Worm (Caenorhabditis elegans): ENCODE results near the gene nep-2.

The nep-2 gene

DNA sequence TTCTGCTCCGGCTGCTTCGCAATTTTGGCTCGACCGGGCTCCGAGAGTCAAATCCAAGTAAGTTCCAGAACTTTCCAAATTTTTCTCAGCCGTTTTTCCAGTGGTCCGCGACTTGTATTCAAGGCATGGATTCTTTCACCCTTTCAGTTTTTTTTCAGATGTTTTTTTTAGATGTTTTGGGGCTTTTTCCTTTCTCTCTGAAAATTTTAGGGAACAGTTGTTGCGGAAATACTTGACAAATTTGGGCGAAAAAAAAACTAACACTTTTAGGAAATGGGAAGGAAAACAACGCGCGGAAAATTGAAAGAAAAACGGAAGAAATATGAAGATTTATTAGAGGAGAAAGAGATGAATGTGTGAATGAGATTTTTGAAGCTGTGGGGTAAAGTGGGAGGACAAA is at the start of gene nep-2, which contains the start of gene T05A8.11:
TSS of gene nep-2 (minus strand) at position 192 of the 400 bp plus-strand sequence.
TSS of gene T05A8.11 (minus strand) at position 101 of the 400 bp plus-strand sequence.
- TF ChIP-seq mdl-1 (tag; optimal IDR thresholded peaks at IDR 0.05) (no peak), unc-62 (GFP tag; optimal IDR thresholded peaks at IDR 0.05) (no peak), R02D3.7 (tag; optimal IDR thresholded peaks at IDR 0.05) (no peak), egl-27 (tag; optimal IDR thresholded peaks at IDR 0.05) (no peak), skn-1 (tag; optimal IDR thresholded peaks at IDR 0.05) (no peak), nhr-67 (tag; optimal IDR thresholded peaks at IDR 0.05) (no peak), ama-1 (optimal IDR thresholded peaks at IDR 0.05) (no peak), nhr-76 (tag; optimal IDR thresholded peaks at IDR 0.05) (no peak), jun-1 (tag; optimal IDR thresholded peaks at IDR 0.05) (no peak), ceh-9 (tag; optimal IDR thresholded peaks at IDR 0.05) (no peak), mml-1 (tag; optimal IDR thresholded peaks at IDR 0.05) (no peak), nhr-28 (tag; optimal IDR thresholded peaks at IDR 0.05) (no peak), ztf-11 (tag; optimal IDR thresholded peaks at IDR 0.05) (no peak), nhr-77 (tag; optimal IDR thresholded peaks at IDR 0.05) (no peak), fkh-2 (tag; optimal IDR thresholded peaks at IDR 0.05) (no peak)

ce11 chrII:2774904-2775303 is 49.4 kb upstream of the nep-2 start, which contains the start of gene fbxb-111:
Gene fbxb-111 (minus strand): TSS chrII:2775004.
- TF ChIP-seq hmg-11 (tag; optimal IDR thresholded peaks at IDR 0.05) (no peak), fkh-10 (GFP tag; optimal IDR thresholded peaks at IDR 0.05) (no peak), skn-1 (tag; optimal IDR thresholded peaks at IDR 0.05) (no peak), nhr-67 (tag; optimal IDR thresholded peaks at IDR 0.05) (no peak), ama-1 (optimal IDR thresholded peaks at IDR 0.05) (no peak), egl-5 (tag; optimal IDR thresholded peaks at IDR 0.05) (no peak), ztf-11 (tag; optimal IDR thresholded peaks at IDR 0.05) (no peak), daf-12 (tag; optimal IDR thresholded peaks at IDR 0.05) (no peak)

DNA sequence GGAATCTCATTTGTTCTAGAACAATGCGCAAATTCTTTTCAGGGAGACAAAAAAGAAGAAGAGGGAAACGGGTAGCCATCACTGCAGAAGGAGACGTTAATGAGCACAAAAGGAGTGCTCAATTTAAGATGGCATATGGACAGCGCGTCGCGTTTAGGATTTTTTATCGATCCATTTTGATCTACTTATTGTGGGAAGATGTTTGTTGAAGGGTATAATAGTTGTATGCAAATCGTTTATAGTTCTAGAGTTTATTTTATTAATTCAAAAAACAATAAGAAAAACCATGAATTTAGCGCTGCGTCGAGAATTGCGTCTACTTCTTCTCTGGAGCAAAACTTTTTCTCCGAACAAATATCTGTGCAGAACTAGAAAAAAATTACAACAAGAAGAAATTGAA is 48.0 kb upstream of the nep-2 start, which contains the start of gene sdz-9:
TSS of gene sdz-9 (minus strand) at position 101 of the 400 bp plus-strand sequence.
- TF ChIP-seq ceh-9 (tag; optimal IDR thresholded peaks at IDR 0.05) (no peak), aly-2 (tag; optimal IDR thresholded peaks at IDR 0.05) (no peak), nhr-11 (tag; optimal IDR thresholded peaks at IDR 0.05) (no peak), ztf-4 (tag; optimal IDR thresholded peaks at IDR 0.05) (no peak), unc-39 (tag; optimal IDR thresholded peaks at IDR 0.05) (no peak), daf-12 (tag; optimal IDR thresholded peaks at IDR 0.05) (no peak), ztf-11 (tag; optimal IDR thresholded peaks at IDR 0.05) (no peak), skn-1 (tag; optimal IDR thresholded peaks at IDR 0.05) (no peak), lsy-12 (tag; optimal IDR thresholded peaks at IDR 0.05) (no peak), sea-2 (GFP tag; optimal IDR thresholded peaks at IDR 0.05) (no peak), lin-39 (tag; optimal IDR thresholded peaks at IDR 0.05) (no peak), fkh-2 (tag; optimal IDR thresholded peaks at IDR 0.05) (no peak), elt-2 (tag; optimal IDR thresholded peaks at IDR 0.05) (no peak), tbx-2 (tag; optimal IDR thresholded peaks at IDR 0.05) (no peak)

- no peak for TF ChIP-seq lin-15B (tag; optimal IDR thresholded peaks at IDR 0.05)
- TF ChIP-seq nhr-76 (tag; optimal IDR thresholded peaks at IDR 0.05) = no peak
- TF ChIP-seq elt-3 (tag; optimal IDR thresholded peaks at IDR 0.05) = no peak
- TF ChIP-seq lin-39 (tag; optimal IDR thresholded peaks at IDR 0.05) = no peak
- TF ChIP-seq eor-1 (tag; optimal IDR thresholded peaks at IDR 0.05) = no peak
- no peak for TF ChIP-seq ceh-9 (tag; optimal IDR thresholded peaks at IDR 0.05)
- no peak for TF ChIP-seq ZK546.5 (tag; optimal IDR thresholded peaks at IDR 0.05)
- no peak for TF ChIP-seq egl-27 (tag; optimal IDR thresholded peaks at IDR 0.05)
- TF ChIP-seq ceh-16 (tag; optimal IDR thresholded peaks at IDR 0.05) = no peak
- no peak for TF ChIP-seq nhr-28 (tag; optimal IDR thresholded peaks at IDR 0.05)
- TF ChIP-seq nhr-43 (tag; optimal IDR thresholded peaks at IDR 0.05; ENCODE audit: poor library complexity, severe bottlenecking) = no peak
- TF ChIP-seq mdl-1 (tag; optimal IDR thresholded peaks at IDR 0.05) = no peak
- no peak for TF ChIP-seq sea-2 (GFP tag; optimal IDR thresholded peaks at IDR 0.05)
- no peak for TF ChIP-seq fos-1 (tag; optimal IDR thresholded peaks at IDR 0.05)
- TF ChIP-seq ceh-28 (tag; optimal IDR thresholded peaks at IDR 0.05) = no peak
- no peak for TF ChIP-seq lsy-12 (tag; optimal IDR thresholded peaks at IDR 0.05)
- TF ChIP-seq elt-1 (tag; optimal IDR thresholded peaks at IDR 0.05) = no peak
- TF ChIP-seq snpc-4 (tag; optimal IDR thresholded peaks at IDR 0.05) = no peak
- TF ChIP-seq nhr-11 (tag; optimal IDR thresholded peaks at IDR 0.05) = no peak
- no peak for TF ChIP-seq pqm-1 (tag; optimal IDR thresholded peaks at IDR 0.05)
These were observed 46.6 kb upstream of the nep-2 start, which contains the start of gene sdz-10 for ce11 chrII:2772166-2772565. Gene sdz-10 (minus strand): TSS chrII:2772266.
